Worm (Caenorhabditis elegans): ENCODE data around the gene scl-18.

DNA sequence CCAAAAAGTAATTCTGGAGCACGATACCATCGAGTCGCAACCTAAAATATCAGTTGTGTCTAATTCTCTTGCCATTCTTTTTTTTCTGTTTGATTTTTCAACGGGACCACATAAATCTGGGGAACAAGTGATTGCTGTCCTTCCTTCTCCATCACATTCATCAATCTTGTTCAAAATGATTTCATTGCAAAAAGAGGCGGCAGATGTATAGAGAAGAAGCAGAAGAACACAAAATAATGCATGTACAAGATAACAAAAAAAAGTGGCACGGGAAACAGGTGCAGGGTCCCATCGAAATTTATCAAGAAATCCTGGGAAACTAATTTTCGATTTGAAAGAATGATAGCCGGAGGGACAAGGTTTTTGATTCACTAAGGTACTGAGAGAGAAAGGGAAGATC, 45.0 kb upstream of the scl-18 start:
- no peak for TF ChIP-seq tbx-37 (GFP tag; conservative IDR thresholded peaks at IDR 0.05)
- no peak for TF ChIP-seq flt-1 (GFP tag; IDR thresholded peaks at IDR 0.05)
- TF ChIP-seq ama-1 (optimal IDR thresholded peaks at IDR 0.05), result no peak
- no peak for TF ChIP-seq sea-1 (GFP tag; conservative IDR thresholded peaks at IDR 0.05)
- no peak for TF ChIP-seq pes-1 (GFP tag; IDR thresholded peaks at IDR 0.05)
- TF ChIP-seq ets-7 (tag; optimal IDR thresholded peaks at IDR 0.05), result no peak
- no peak for TF ChIP-seq F13C5.2 (tag; optimal IDR thresholded peaks at IDR 0.05)
- no peak for TF ChIP-seq scrt-1 (GFP tag; IDR thresholded peaks at IDR 0.05)
- TF ChIP-seq hmbx-1 (tag; optimal IDR thresholded peaks at IDR 0.05), result no peak
- TF ChIP-seq tra-4 (tag; optimal IDR thresholded peaks at IDR 0.05), result no peak
- no peak for TF ChIP-seq B0310.2 (tag; optimal IDR thresholded peaks at IDR 0.05)
- TF ChIP-seq ceh-13 (GFP tag; optimal IDR thresholded peaks at IDR 0.05), result no peak
